Fruit fly (Drosophila melanogaster) whole organism, embryonic: ENCODE data around the gene Arp3.

Experiments
- Blimp-1 ChIP-seq: fragments of 200-800 bp; sonication (Bioruptor generic); optimal IDR thresholded peaks from 3 replicates; lab custom pipeline; 2018; ENCODE audit warnings: missing biosample characterization, missing genetic modification characterization, mild to moderate bottlenecking, moderate library complexity, missing genetic modification reagents
- BtbVII ChIP-seq: fragments of 200-800 bp; sonication (Bioruptor generic); optimal IDR thresholded peaks from 3 replicates; lab custom pipeline; 2017; ENCODE audit warnings: missing biosample characterization, mild to moderate bottlenecking, missing genetic modification characterization
- CG10274 ChIP-seq: fragments of 200-800 bp; sonication (Bioruptor generic); optimal IDR thresholded peaks from 3 replicates; lab custom pipeline; 2017; ENCODE audit warnings: missing biosample characterization, mild to moderate bottlenecking, missing genetic modification characterization
- CG10654 ChIP-seq: fragments of 200-800 bp; sonication (Bioruptor generic); optimal IDR thresholded peaks from 2 replicates; lab custom pipeline; 2016; ENCODE audit warnings: missing biosample characterization, missing genetic modification characterization
- CG11695 ChIP-seq: fragments of 200-800 bp; sonication (Bioruptor generic); IDR thresholded peaks from 3 replicates; pipeline ENCODE4 v1.3.6; 2022; ENCODE audit warnings: missing biosample characterization, missing genetic modification characterization
- CG12104 ChIP-seq: fragments of 200-800 bp; sonication (Bioruptor generic); optimal IDR thresholded peaks from 3 replicates; lab custom pipeline; 2016; ENCODE audit warnings: missing biosample characterization, missing genetic modification characterization
- CG12236 ChIP-seq: fragments of 200-800 bp; sonication (Bioruptor generic); optimal IDR thresholded peaks from 2 replicates; lab custom pipeline; 2016; ENCODE audit warnings: missing biosample characterization, missing genetic modification characterization
- CG14965 ChIP-seq: fragments of 200-800 bp; sonication (Bioruptor generic); optimal IDR thresholded peaks from 2 replicates; lab custom pipeline; 2016; ENCODE audit warnings: missing biosample characterization, missing genetic modification characterization, borderline replicate concordance
- CG15269 ChIP-seq: fragments of 200-800 bp; sonication (Bioruptor generic); optimal IDR thresholded peaks from 2 replicates; lab custom pipeline; 2018; ENCODE audit warnings: missing biosample characterization, mild to moderate bottlenecking, missing genetic modification characterization, moderate library complexity
- CG15479 ChIP-seq: fragments of 200-800 bp; sonication (Bioruptor generic); optimal IDR thresholded peaks from 3 replicates; lab custom pipeline; 2019; ENCODE audit warnings: missing biosample characterization, mild to moderate bottlenecking, missing genetic modification characterization, moderate library complexity
- CG17385 ChIP-seq: fragments of 200-800 bp; sonication (Bioruptor generic); optimal IDR thresholded peaks from 3 replicates; lab custom pipeline; 2018; ENCODE audit warnings: missing biosample characterization, mild to moderate bottlenecking, missing genetic modification characterization
- CG2199 ChIP-seq: fragments of 200-800 bp; sonication (Bioruptor generic); IDR thresholded peaks from 3 replicates; pipeline ENCODE4 v1.3.6; 2022; ENCODE audit warnings: missing biosample characterization, missing genetic modification characterization
- CG2889 ChIP-seq: fragments of 200-800 bp; sonication (Bioruptor generic); IDR thresholded peaks from 3 replicates; pipeline ENCODE4 v1.3.6; 2022; ENCODE audit warnings: missing biosample characterization, missing genetic modification characterization
- CG30431 ChIP-seq: fragments of 200-800 bp; sonication (Bioruptor generic); optimal IDR thresholded peaks from 2 replicates; lab custom pipeline; 2017; ENCODE audit warnings: missing biosample characterization, missing genetic modification characterization
- CG34376 ChIP-seq: fragments of 200-800 bp; sonication (Bioruptor generic); optimal IDR thresholded peaks from 2 replicates; lab custom pipeline; 2018; ENCODE audit warnings: missing biosample characterization, mild to moderate bottlenecking, missing genetic modification characterization
- CG6765 ChIP-seq: fragments of 200-800 bp; sonication (Bioruptor generic); optimal IDR thresholded peaks from 3 replicates; lab custom pipeline; 2017; ENCODE audit warnings: missing biosample characterization, mild to moderate bottlenecking, missing genetic modification characterization
- CG7839 ChIP-seq: fragments of 200-800 bp; sonication (Bioruptor generic); optimal IDR thresholded peaks from 3 replicates; lab custom pipeline; 2018; ENCODE audit warnings: missing biosample characterization, mild to moderate bottlenecking, missing genetic modification characterization, moderate library complexity
- CG9215 ChIP-seq: fragments of 200-800 bp; sonication (Bioruptor generic); IDR thresholded peaks from 2 replicates; pipeline ENCODE4 v1.3.6; 2022; ENCODE audit warnings: missing biosample characterization, missing genetic modification characterization
- Camta ChIP-seq: fragments of 200-800 bp; sonication (Bioruptor generic); optimal IDR thresholded peaks from 2 replicates; lab custom pipeline; 2016; ENCODE audit warnings: missing biosample characterization, missing genetic modification characterization
- Dbx ChIP-seq: fragments of 200-800 bp; sonication (Bioruptor generic); IDR thresholded peaks from 3 replicates; pipeline ENCODE4 v1.3.6; 2022; ENCODE audit warnings: missing biosample characterization, missing genetic modification characterization
- Gug ChIP-seq: fragments of 200-800 bp; sonication (Bioruptor generic); IDR thresholded peaks from 4 replicates; pipeline ENCODE4 v1.3.6; 2022; ENCODE audit warnings: missing biosample characterization, missing genetic modification characterization
- HHEX ChIP-seq: fragments of 200-800 bp; sonication (Bioruptor generic); optimal IDR thresholded peaks from 3 replicates; lab custom pipeline; 2017; ENCODE audit warnings: missing biosample characterization, mild to moderate bottlenecking, missing genetic modification characterization, missing genetic modification reagents
- Med ChIP-seq: fragments of 200-800 bp; sonication (Bioruptor generic); peaks from one replicate; lab custom pipeline; 2016; ENCODE audit warnings: missing biosample characterization, missing genetic modification characterization, mild to moderate bottlenecking, inconsistent platforms, moderate library complexity
- Oli ChIP-seq: fragments of 200-800 bp; sonication (Bioruptor generic); optimal IDR thresholded peaks from 2 replicates; lab custom pipeline; 2018; ENCODE audit warnings: missing biosample characterization, mild to moderate bottlenecking, missing genetic modification characterization, moderate library complexity
- Sox100B ChIP-seq: fragments of 200-800 bp; sonication (Bioruptor generic); optimal IDR thresholded peaks from 3 replicates; lab custom pipeline; 2018; ENCODE audit warnings: missing biosample characterization, mild to moderate bottlenecking, missing genetic modification characterization
- Sry-β ChIP-seq: fragments of 200-800 bp; sonication (Bioruptor generic); optimal IDR thresholded peaks from 2 replicates; lab custom pipeline; 2018; ENCODE audit warnings: missing biosample characterization, mild to moderate bottlenecking, missing genetic modification characterization, moderate library complexity
- ase ChIP-seq: fragments of 200-800 bp; sonication (Bioruptor generic); IDR thresholded peaks from 3 replicates; pipeline ENCODE4 v1.3.6; 2022; ENCODE audit warnings: missing biosample characterization, missing genetic modification characterization
- bab2 ChIP-seq: fragments of 200-800 bp; sonication (Bioruptor generic); optimal IDR thresholded peaks from 2 replicates; lab custom pipeline; 2016; ENCODE audit warnings: missing biosample characterization, missing genetic modification characterization
- bowl ChIP-seq: fragments of 200-800 bp; sonication (Bioruptor generic); IDR thresholded peaks from 2 replicates; pipeline ENCODE4 v1.3.6; 2022; ENCODE audit warnings: missing biosample characterization, missing genetic modification characterization
- cg ChIP-seq: fragments of 200-800 bp; sonication (Bioruptor generic); optimal IDR thresholded peaks from 3 replicates; lab custom pipeline; 2019; ENCODE audit warnings: missing biosample characterization, mild to moderate bottlenecking, missing genetic modification characterization, moderate library complexity
- dimm ChIP-seq: fragments of 200-800 bp; sonication (Bioruptor generic); IDR thresholded peaks from 2 replicates; pipeline ENCODE4 v1.3.6; 2022; ENCODE audit warnings: missing biosample characterization, missing genetic modification characterization
- dm ChIP-seq: fragments of 200-800 bp; sonication (Bioruptor generic); optimal IDR thresholded peaks from 3 replicates; lab custom pipeline; 2016; ENCODE audit warnings: missing biosample characterization, missing genetic modification characterization
- esg ChIP-seq: fragments of 200-800 bp; sonication (Bioruptor generic); conservative IDR thresholded peaks from 2 replicates; pipeline ENCODE4 v1.3.6; 2022; ENCODE audit warnings: missing biosample characterization, missing genetic modification characterization
- gem ChIP-seq: fragments of 200-800 bp; sonication (Bioruptor generic); optimal IDR thresholded peaks from 2 replicates; lab custom pipeline; 2019; ENCODE audit warnings: missing biosample characterization, mild to moderate bottlenecking, missing genetic modification characterization, moderate library complexity
- gfzf ChIP-seq: fragments of 200-800 bp; sonication (Bioruptor generic); optimal IDR thresholded peaks from 2 replicates; lab custom pipeline; 2016; ENCODE audit warnings: missing biosample characterization, mild to moderate bottlenecking, missing genetic modification characterization, moderate library complexity
- grn ChIP-seq: fragments of 200-800 bp; sonication (Bioruptor generic); optimal IDR thresholded peaks from 3 replicates; lab custom pipeline; 2017; ENCODE audit warnings: missing biosample characterization, missing genetic modification characterization
- gro ChIP-seq: fragments of 200-800 bp; sonication (Bioruptor generic); optimal IDR thresholded peaks from 2 replicates; lab custom pipeline; 2016; ENCODE audit warnings: missing biosample characterization, missing genetic modification characterization
- gsb ChIP-seq: fragments of 200-800 bp; sonication (Bioruptor generic); IDR thresholded peaks from 2 replicates; pipeline ENCODE4 v1.3.6; 2022; ENCODE audit warnings: missing biosample characterization, missing genetic modification characterization
- hbn ChIP-seq: fragments of 200-800 bp; sonication (Bioruptor generic); IDR thresholded peaks from 2 replicates; pipeline ENCODE4 v1.3.6; 2022; ENCODE audit warnings: missing biosample characterization, missing genetic modification characterization; ENCODE audit not compliant: partially characterized antibody
- jigr1 ChIP-seq: fragments of 200-800 bp; sonication (Bioruptor generic); IDR thresholded peaks from 3 replicates; pipeline ENCODE4 v1.3.6; 2022; ENCODE audit warnings: missing biosample characterization, missing genetic modification characterization
- lilli ChIP-seq: fragments of 200-800 bp; sonication (Bioruptor generic); optimal IDR thresholded peaks from 3 replicates; lab custom pipeline; 2016; ENCODE audit warnings: missing biosample characterization, missing genetic modification characterization
- lola ChIP-seq, 3 experiments: fragments of >200 bp in 2 of 3; fragments of 200-800 bp in 1 of 3; sonication (Bioruptor generic) in 1 of 3; optimal IDR thresholded peaks; 2 replicates each; lab custom pipeline; 2017 to 2019; ENCODE audit warnings: missing biosample characterization in 3 of 3, missing genetic modification characterization in 3 of 3, mild to moderate bottlenecking in 1 of 3, moderate library complexity in 1 of 3
- mam ChIP-seq: fragments of 200-800 bp; sonication (Bioruptor generic); optimal IDR thresholded peaks from 3 replicates; lab custom pipeline; 2016; ENCODE audit warnings: missing biosample characterization, missing genetic modification characterization
- phol ChIP-seq: fragments of 200-800 bp; sonication (Bioruptor generic); optimal IDR thresholded peaks from 3 replicates; lab custom pipeline; 2018; ENCODE audit warnings: missing biosample characterization, mild to moderate bottlenecking, missing genetic modification characterization, moderate library complexity
- ranshi ChIP-seq: fragments of 200-800 bp; sonication (Bioruptor generic); IDR thresholded peaks from 2 replicates; pipeline ENCODE4 v1.3.6; 2022; ENCODE audit warnings: missing biosample characterization, missing genetic modification characterization
- sna ChIP-seq: fragments of 200-800 bp; sonication (Bioruptor generic); IDR thresholded peaks from 2 replicates; pipeline ENCODE4 v1.3.6; 2022; ENCODE audit warnings: missing biosample characterization, missing genetic modification characterization; ENCODE audit not compliant: partially characterized antibody
- sob ChIP-seq: fragments of 200-800 bp; sonication (Bioruptor generic); IDR thresholded peaks from 2 replicates; pipeline ENCODE4 v1.3.6; 2022; ENCODE audit warnings: missing biosample characterization, missing genetic modification characterization
- sug ChIP-seq: fragments of 200-800 bp; optimal IDR thresholded peaks from 2 replicates; lab custom pipeline; 2019; ENCODE audit warnings: missing biosample characterization, mild to moderate bottlenecking, missing genetic modification characterization, moderate library complexity
- z ChIP-seq: fragments of 200-800 bp; sonication (Bioruptor generic); IDR thresholded peaks from 3 replicates; pipeline ENCODE4 v1.3.6; 2022; ENCODE audit warnings: missing biosample characterization, missing genetic modification characterization

Arp3 gene

dm6 chr3L:8153206-8153996, 37.7 kb upstream of the Arp3 start (continued):
- TF ChIP-seq CG2199 (GFP tag; lab: Robert Waterston, UW), result 0 out of 3 replicates have a peak, but pooled peaks have one; percentile 15
- TF ChIP-seq CG15269 (tag; lab: Kevin White, UChicago), result peak; percentile 56
- TF ChIP-seq Oli (tag; lab: Kevin White, UChicago), result peak; percentile 76
- no peak for TF ChIP-seq lola (GFP tag; optimal IDR thresholded peaks at IDR 0.05; lab: Kevin White, UChicago)
- peak; percentile 46; the same call in 1 of the 2 replicates for TF ChIP-seq sob (GFP tag; lab: Robert Waterston, UW)
- peak; percentile 65 for TF ChIP-seq Blimp-1 (GFP tag; lab: Kevin White, UChicago)
- TF ChIP-seq CG9215 (GFP tag; lab: Robert Waterston, UW), result no peak
- no peak for TF ChIP-seq Dbx (GFP tag; lab: Robert Waterston, UW)
- no peak for TF ChIP-seq sug
- TF ChIP-seq dimm (GFP tag; lab: Robert Waterston, UW), result no peak
- peak; percentile 60 for TF ChIP-seq Sox100B
- TF ChIP-seq dm (GFP tag; lab: Kevin White, UChicago), result no peak
- TF ChIP-seq Sry-β (GFP tag; lab: Kevin White, UChicago), result no peak
- TF ChIP-seq gsb (GFP tag; lab: Robert Waterston, UW), result no peak
- TF ChIP-seq CG10654 (GFP tag; lab: Kevin White, UChicago), result peak; percentile 45
- no peak for TF ChIP-seq jigr1 (GFP tag; lab: Robert Waterston, UW)
- peak; percentile 26 for TF ChIP-seq Camta
- TF ChIP-seq bab2 (GFP tag; lab: Kevin White, UChicago), result peak; percentile 54
- no peak for TF ChIP-seq gro
- TF ChIP-seq BtbVII (GFP tag; lab: Kevin White, UChicago), result peak; percentile 42
- peak; percentile 84 for TF ChIP-seq Med (GFP tag; lab: Kevin White, UChicago)
- TF ChIP-seq lilli (GFP tag; lab: Kevin White, UChicago), result peak; percentile 8
- TF ChIP-seq gfzf, result no peak
- TF ChIP-seq CG15479 (GFP tag; lab: Kevin White, UChicago), result no peak
- peak; percentile 54; the same call in 1 of the 2 replicates for TF ChIP-seq esg (GFP tag; lab: Robert Waterston, UW)
- peak; percentile 72 for TF ChIP-seq cg (GFP tag; lab: Kevin White, UChicago)
- no peak for TF ChIP-seq hbn (GFP tag; lab: Robert Waterston, UW)
- peak; percentile 58 for TF ChIP-seq CG7839
- peak; percentile 69 for TF ChIP-seq phol (tag; lab: Kevin White, UChicago)
- no peak for TF ChIP-seq CG12104 (GFP tag; lab: Kevin White, UChicago)
- TF ChIP-seq z (GFP tag; lab: Robert Waterston, UW), result no peak
- TF ChIP-seq CG12236 (GFP tag; lab: Kevin White, UChicago), result peak; percentile 28
- TF ChIP-seq HHEX, result peak; percentile 58
- no peak for TF ChIP-seq CG34376 (GFP tag; lab: Kevin White, UChicago)
- TF ChIP-seq CG6765 (GFP tag; lab: Kevin White, UChicago), result no peak
- no peak; the same call in 1 of the 2 replicates for TF ChIP-seq bowl (GFP tag; lab: Robert Waterston, UW)
- no peak for TF ChIP-seq CG14965 (GFP tag; lab: Kevin White, UChicago)
- TF ChIP-seq CG11695 (GFP tag; lab: Robert Waterston, UW), result 0 out of 3 replicates have a peak, but pooled peaks have one; percentile 45
- TF ChIP-seq Gug, result 0 out of 4 replicates have a peak, but pooled peaks have one; percentile 10
- peak; percentile 34 for TF ChIP-seq grn (GFP tag; lab: Kevin White, UChicago)
- TF ChIP-seq CG2889 (GFP tag; lab: Robert Waterston, UW), result peak; percentile 31; the same call in 1 of the 3 replicates
- TF ChIP-seq ase, result peak; percentile 60; the same call in 1 of the 3 replicates
- TF ChIP-seq CG10274 (GFP tag; lab: Kevin White, UChicago), result peak; percentile 31
- TF ChIP-seq ranshi (GFP tag; lab: Robert Waterston, UW), result peak; percentile 46; the same call in 1 of the 2 replicates
- peak; percentile 66 for TF ChIP-seq gem (tag; lab: Kevin White, UChicago)
- no peak for TF ChIP-seq sna
- TF ChIP-seq CG17385 (GFP tag; lab: Kevin White, UChicago), result peak; percentile 66
- peak; percentile 18 for TF ChIP-seq mam
- TF ChIP-seq CG30431 (GFP tag; lab: Kevin White, UChicago), result no peak
